Worm (Caenorhabditis elegans): ENCODE results near the gene F32D8.12.

The F32D8.12 gene

DNA sequence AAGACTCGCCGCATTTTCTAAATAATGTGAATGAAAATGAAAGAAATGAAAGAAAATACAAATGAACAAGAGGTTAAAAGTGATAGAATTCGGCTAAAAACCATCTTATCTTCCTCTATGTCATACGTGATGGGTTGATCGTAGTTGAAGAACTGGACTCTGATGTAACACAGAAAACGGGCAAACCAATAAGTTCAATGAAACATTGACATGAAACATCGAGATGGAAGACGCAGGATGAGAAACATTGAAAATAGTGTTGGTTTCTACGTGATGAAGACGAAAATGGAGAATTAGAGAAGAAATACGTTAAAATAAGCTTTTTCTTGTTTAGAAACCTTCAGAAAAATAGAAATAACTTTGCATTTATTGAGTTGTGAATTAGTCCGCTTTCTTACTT lies at the start of gene F32D8.12:
F32D8.12 (minus strand) TSS at position 48 of the 400 bp plus-strand sequence.
- TF ChIP-seq nhr-237 (tag; optimal IDR thresholded peaks at IDR 0.05) (no peak), fkh-10 (GFP tag; optimal IDR thresholded peaks at IDR 0.05) (no peak), fos-1 (tag; optimal IDR thresholded peaks at IDR 0.05) (no peak), cey-2 (tag; optimal IDR thresholded peaks at IDR 0.05; ENCODE audit: borderline replicate concordance, insufficient read depth) (no peak), ceh-32 (tag; optimal IDR thresholded peaks at IDR 0.05; ENCODE audit: poor library complexity) (no peak), mdl-1 (tag; optimal IDR thresholded peaks at IDR 0.05) (peak in 1 of 2 experiments; percentile 42), mdt-29 (GFP tag; IDR thresholded peaks at IDR 0.05) (no peak), hlh-11 (tag; optimal IDR thresholded peaks at IDR 0.05) (peak; percentile 45), spr-1 (tag; optimal IDR thresholded peaks at IDR 0.05) (no peak), unc-62 (GFP tag; optimal IDR thresholded peaks at IDR 0.05 in 1 of 2) (peak in 1 of 2 experiments; percentile 97), unc-62 (tag; optimal IDR thresholded peaks at IDR 0.05) (no peak), R02D3.7 (tag; optimal IDR thresholded peaks at IDR 0.05) (no peak), nhr-48 (tag; optimal IDR thresholded peaks at IDR 0.05) (peak; percentile 6), zfp-3 (GFP tag; conservative IDR thresholded peaks at IDR 0.05) (no peak), snpc-1.2 (GFP tag; IDR thresholded peaks at IDR 0.05) (no peak), arid-1 (GFP tag; conservative IDR thresholded peaks at IDR 0.05) (no peak), nhr-6 (tag; optimal IDR thresholded peaks at IDR 0.05) (no peak), lin-1 (GFP tag; IDR thresholded peaks at IDR 0.05) (no peak), madf-9 (GFP tag; conservative IDR thresholded peaks at IDR 0.05) (no peak), lin-38 (GFP tag; IDR thresholded peaks at IDR 0.05) (peak; percentile 48; the same call in 1 of the 2 replicates), daf-19 (GFP tag; conservative IDR thresholded peaks at IDR 0.05) (no peak), unc-39 (tag; optimal IDR thresholded peaks at IDR 0.05) (no peak), ctbp-1 (GFP tag; IDR thresholded peaks at IDR 0.05) (0 out of 2 replicates have a peak, but pooled peaks have one; percentile 17), aha-1 (tag) (peak; percentile 56), nhr-11 (tag; optimal IDR thresholded peaks at IDR 0.05) (peak; percentile 47), zip-2 (tag; optimal IDR thresholded peaks at IDR 0.05) (no peak), mes-2 (tag; optimal IDR thresholded peaks at IDR 0.05; ENCODE audit: poor library complexity, severe bottlenecking) (peak; percentile 59), hlh-30 (tag; optimal IDR thresholded peaks at IDR 0.05; ENCODE audit: insufficient read depth) (peak; percentile 39), ztf-11 (tag; optimal IDR thresholded peaks at IDR 0.05) (no peak), hif-1 (tag; optimal IDR thresholded peaks at IDR 0.05) (peak in 1 of 2 experiments; percentile 85), vab-7 (GFP tag; IDR thresholded peaks at IDR 0.05) (no peak), hmg-1.1 (GFP tag; IDR thresholded peaks at IDR 0.05) (no peak), lsy-2 (tag; optimal IDR thresholded peaks at IDR 0.05) (peak in 1 of 2 experiments; percentile 57), attf-4 (tag; optimal IDR thresholded peaks at IDR 0.05) (no peak), ceh-44 (GFP tag; IDR thresholded peaks at IDR 0.05) (no peak), rbr-2 (tag; optimal IDR thresholded peaks at IDR 0.05) (no peak), dmd-6 (GFP tag; IDR thresholded peaks at IDR 0.05) (peak; percentile 58), nhr-28 (tag; optimal IDR thresholded peaks at IDR 0.05) (peak; percentile 73), ztf-7 (tag; optimal IDR thresholded peaks at IDR 0.05) (no peak), ces-1 (GFP tag; optimal IDR thresholded peaks at IDR 0.05) (no peak), mep-1 (tag; optimal IDR thresholded peaks at IDR 0.05) (peak; percentile 34), madf-5 (GFP tag; IDR thresholded peaks at IDR 0.05) (no peak), nhr-41 (GFP tag; IDR thresholded peaks at IDR 0.05) (no peak), dve-1 (tag; optimal IDR thresholded peaks at IDR 0.05; ENCODE audit: insufficient read depth) (peak; percentile 61), Y48G9A.11 (GFP tag; IDR thresholded peaks at IDR 0.05) (no peak), nhr-102 (tag; optimal IDR thresholded peaks at IDR 0.05) (no peak), lin-39 (tag; optimal IDR thresholded peaks at IDR 0.05) (no peak), daf-16 (GFP tag; optimal IDR thresholded peaks at IDR 0.05) (no peak), daf-16 (tag; optimal IDR thresholded peaks at IDR 0.05) (peak; percentile 58), egl-43 (GFP tag; IDR thresholded peaks at IDR 0.05) (no peak), aly-2 (tag; optimal IDR thresholded peaks at IDR 0.05) (no peak), daf-8 (GFP tag; IDR thresholded peaks at IDR 0.05) (no peak)
